Worm (Caenorhabditis elegans): ENCODE data around the gene ctsa-3.2.

DNA sequence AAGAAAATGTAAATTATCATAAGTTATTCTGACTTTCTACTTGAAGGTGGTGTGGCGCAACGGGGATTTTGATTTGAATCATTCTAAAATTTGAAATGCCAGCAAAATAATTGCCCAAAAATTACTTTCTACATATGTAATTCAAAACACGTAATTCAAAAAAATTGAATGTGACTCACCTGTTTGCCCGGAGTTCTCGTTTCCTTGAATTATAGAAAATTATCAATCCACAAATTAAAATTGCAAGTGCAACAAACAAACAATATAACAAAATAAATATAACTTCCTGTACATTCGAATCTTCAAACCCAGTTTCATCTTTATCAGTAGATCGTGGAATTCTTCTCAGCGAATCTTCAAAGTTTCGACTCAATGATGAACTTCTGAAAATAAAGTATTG, 6.8 kb upstream of the ctsa-3.2 start:
- no peak for TF ChIP-seq med-1 (GFP tag; optimal IDR thresholded peaks at IDR 0.05; ENCODE audit: insufficient read depth)
- TF ChIP-seq flt-1 (GFP tag; IDR thresholded peaks at IDR 0.05): no peak
- no peak for TF ChIP-seq cog-1 (tag; optimal IDR thresholded peaks at IDR 0.05)
- TF ChIP-seq ztf-29 (GFP tag; IDR thresholded peaks at IDR 0.05): no peak
- TF ChIP-seq T22C8.4 (GFP tag; IDR thresholded peaks at IDR 0.05): no peak
- no peak for TF ChIP-seq tab-1 (GFP tag; IDR thresholded peaks at IDR 0.05)

Measured in whole organism, midembryonic.